Worm (Caenorhabditis elegans): ENCODE results near the gene F15B9.10.

F15B9.10 gene

ce11 chrV:13003378-13003777 lies 5.3 kb downstream of the F15B9.10 start:
- TF ChIP-seq elt-4 (tag; optimal IDR thresholded peaks at IDR 0.05) (no peak), F13H6.1 (tag; optimal IDR thresholded peaks at IDR 0.05) (peak; percentile 83), K02D7.2 (tag; optimal IDR thresholded peaks at IDR 0.05) (peak; percentile 86), hlh-30 (tag; optimal IDR thresholded peaks at IDR 0.05; ENCODE audit: insufficient read depth) (peak; percentile 12), Y22D7AL.16 (tag; optimal IDR thresholded peaks at IDR 0.05) (peak; percentile 91), ceh-6 (GFP tag; optimal IDR thresholded peaks at IDR 0.05) (peak; percentile 83), ceh-24 (tag; optimal IDR thresholded peaks at IDR 0.05) (peak; percentile 55), ceh-34 (tag; optimal IDR thresholded peaks at IDR 0.05) (peak; percentile 86), ceh-9 (tag; optimal IDR thresholded peaks at IDR 0.05) (peak; percentile 78), C08G9.2 (tag; optimal IDR thresholded peaks at IDR 0.05) (peak; percentile 83), nhr-11 (tag; optimal IDR thresholded peaks at IDR 0.05) (no peak), madf-2 (tag; optimal IDR thresholded peaks at IDR 0.05) (peak; percentile 78), fax-1 (tag; optimal IDR thresholded peaks at IDR 0.05) (peak; percentile 86), ceh-31 (tag; optimal IDR thresholded peaks at IDR 0.05) (peak; percentile 67), pag-3 (tag; optimal IDR thresholded peaks at IDR 0.05; ENCODE audit: borderline replicate concordance) (peak; percentile 66), pros-1 (tag; optimal IDR thresholded peaks at IDR 0.05) (peak; percentile 52), pha-2 (tag; optimal IDR thresholded peaks at IDR 0.05) (peak; percentile 67), C38D4.7 (GFP tag; optimal IDR thresholded peaks at IDR 0.05) (peak; percentile 85), T23F11.4 (GFP tag; optimal IDR thresholded peaks at IDR 0.05) (peak; percentile 84), zip-5 (tag; optimal IDR thresholded peaks at IDR 0.05) (peak; percentile 45), ceh-14 (tag; optimal IDR thresholded peaks at IDR 0.05) (peak; percentile 82), sox-2 (GFP tag; IDR thresholded peaks at IDR 0.05) (peak; percentile 71), pat-9 (tag; optimal IDR thresholded peaks at IDR 0.05) (peak; percentile 89), ama-1 (optimal IDR thresholded peaks at IDR 0.05) (no peak), odd-2 (tag; optimal IDR thresholded peaks at IDR 0.05) (peak; percentile 11), elt-2 (tag; optimal IDR thresholded peaks at IDR 0.05) (peak; percentile 84), ets-4 (tag; optimal IDR thresholded peaks at IDR 0.05) (peak; percentile 44), ztf-16 (tag; optimal IDR thresholded peaks at IDR 0.05) (peak; percentile 90), eyg-1 (tag; optimal IDR thresholded peaks at IDR 0.05) (peak; percentile 65), ceh-45 (GFP tag; IDR thresholded peaks at IDR 0.05) (peak; percentile 83), pha-4 (tag; optimal IDR thresholded peaks at IDR 0.05) (no peak), rnt-1 (tag; optimal IDR thresholded peaks at IDR 0.05) (peak; percentile 76), ceh-22 (tag; optimal IDR thresholded peaks at IDR 0.05) (no peak), ref-2 (tag; optimal IDR thresholded peaks at IDR 0.05) (peak; percentile 65), sox-4 (tag; optimal IDR thresholded peaks at IDR 0.05) (peak; percentile 89), ceh-19 (GFP tag; optimal IDR thresholded peaks at IDR 0.05) (peak; percentile 83), npax-4 (tag; optimal IDR thresholded peaks at IDR 0.05) (peak; percentile 59), fkh-6 (tag; optimal IDR thresholded peaks at IDR 0.05) (peak; percentile 87), tbx-2 (tag; optimal IDR thresholded peaks at IDR 0.05) (peak; percentile 83), nhr-232 (tag; optimal IDR thresholded peaks at IDR 0.05) (peak; percentile 84), fkh-10 (GFP tag; optimal IDR thresholded peaks at IDR 0.05) (no peak), nfya-1 (tag; optimal IDR thresholded peaks at IDR 0.05) (peak; percentile 47), syd-9 (tag; optimal IDR thresholded peaks at IDR 0.05) (peak; percentile 86), gmeb-2 (tag; optimal IDR thresholded peaks at IDR 0.05) (peak; percentile 80), unc-42 (tag; optimal IDR thresholded peaks at IDR 0.05) (peak; percentile 57), unc-55 (GFP tag; optimal IDR thresholded peaks at IDR 0.05) (no peak), lim-6 (tag; optimal IDR thresholded peaks at IDR 0.05) (peak; percentile 49), hlh-15 (tag; optimal IDR thresholded peaks at IDR 0.05) (peak; percentile 27), che-1 (tag; optimal IDR thresholded peaks at IDR 0.05) (peak; percentile 87), ceh-18 (tag; optimal IDR thresholded peaks at IDR 0.05) (peak; percentile 82), sdc-2 (tag; optimal IDR thresholded peaks at IDR 0.05) (peak; percentile 76), hlh-13 (GFP tag; optimal IDR thresholded peaks at IDR 0.05) (peak; percentile 78), pax-1 (tag; optimal IDR thresholded peaks at IDR 0.05) (no peak), ceh-48 (tag; optimal IDR thresholded peaks at IDR 0.05) (peak; percentile 71)
